Fruit fly (Drosophila melanogaster) whole organism: Measurements from ENCODE around the gene rst.

ENCODE experiments used
- CG8478 ChIP-seq: fragments of >200 bp; optimal IDR thresholded peaks from 2 replicates; lab custom pipeline; 2018; ENCODE audit warnings: inconsistent platforms
- psq ChIP-seq: fragments of >200 bp; optimal IDR thresholded peaks from 2 replicates; lab custom pipeline; 2017

- no peak for TF ChIP-seq psq (lab: Kevin White, UChicago)
- TF ChIP-seq CG8478 (lab: Kevin White, UChicago), result no peak
These were observed 35.1 kb downstream of the rst start, which contains the start of gene CG14420 for dm6 chrX:2938556-2938955.
